Fruit fly (Drosophila melanogaster) ovary, adult (tissue): Measurements from ENCODE around the gene Noc2.
A peak's percentile ranks its signal among the peaks of the same experiment; 100 is the strongest.

Source experiments
- CG17801 ChIP-seq: fragments of 200-800 bp; optimal IDR thresholded peaks from 2 replicates; lab custom pipeline; 2019; ENCODE audit warnings: missing biosample characterization, mild to moderate bottlenecking, missing genetic modification characterization, moderate library complexity; ENCODE audit not compliant: partially characterized antibody

Gene Noc2

DNA sequence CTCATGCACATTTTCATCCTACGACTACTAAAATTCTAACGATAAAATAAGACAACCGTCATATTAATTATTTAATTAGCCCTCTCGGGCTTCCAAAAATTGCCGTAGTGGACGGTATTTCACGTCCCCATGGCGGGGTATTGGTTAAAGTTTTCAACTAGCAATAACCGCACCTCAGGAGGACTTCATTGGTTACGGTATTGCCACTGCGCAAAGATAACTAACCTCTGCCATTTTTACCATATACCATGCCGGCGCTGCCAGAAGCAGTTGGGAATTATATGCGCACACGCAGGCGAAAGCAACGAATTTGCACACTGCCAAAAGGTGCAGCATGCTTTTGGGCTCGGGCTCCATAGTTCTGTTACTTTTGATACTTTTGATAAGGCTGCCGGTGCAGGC is 51.5 kb downstream of the Noc2 start:
- peak; percentile 38 for TF ChIP-seq CG17801 (GFP tag; lab: Kevin White, UChicago)
